Worm (Caenorhabditis elegans): Measurements from ENCODE around the gene F08G12.5.

DNA sequence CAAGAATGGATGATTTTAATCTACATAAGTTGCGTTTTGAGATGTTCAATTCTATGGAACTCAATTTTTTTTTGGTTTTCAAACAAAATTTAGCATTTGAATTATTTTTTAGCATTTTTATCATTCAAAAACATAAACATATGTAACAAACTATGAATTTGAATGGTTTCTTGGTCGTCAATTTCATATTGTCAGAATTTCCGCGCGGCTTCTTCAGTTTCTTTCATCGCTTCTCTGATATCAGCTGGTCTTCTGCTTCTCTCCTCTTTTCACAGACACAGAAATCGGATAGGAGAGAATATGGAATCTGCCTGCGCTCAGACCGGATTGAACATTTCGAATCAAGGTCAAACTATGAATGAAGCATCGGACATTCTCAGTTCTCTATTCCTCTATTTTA, 43.4 kb downstream of the F08G12.5 start, which contains the start of gene C03A3.9:
- TF ChIP-seq mdl-1 (tag; optimal IDR thresholded peaks at IDR 0.05) (no peak), lin-39 (tag; optimal IDR thresholded peaks at IDR 0.05) (no peak), lsy-2 (tag; optimal IDR thresholded peaks at IDR 0.05) (no peak), snpc-4 (tag; optimal IDR thresholded peaks at IDR 0.05) (no peak), pqm-1 (tag; optimal IDR thresholded peaks at IDR 0.05) (no peak), egl-27 (tag; optimal IDR thresholded peaks at IDR 0.05) (no peak), lir-3 (tag; optimal IDR thresholded peaks at IDR 0.05; ENCODE audit: poor library complexity) (no peak), nhr-76 (tag; optimal IDR thresholded peaks at IDR 0.05) (no peak), fkh-10 (GFP tag; optimal IDR thresholded peaks at IDR 0.05) (no peak)
